Worm (Caenorhabditis elegans) whole organism, L4/young adult: ENCODE results near the gene F58B4.3.

Source experiments
- W03F9.2 ChIP-seq: fragments of 150-350 bp; optimal IDR thresholded peaks from 2 replicates; lab custom pipeline; 2014; ENCODE audit warnings: missing biosample characterization, missing genetic modification characterization
- dao-5 ChIP-seq: sonication (generic microtip); optimal IDR thresholded peaks from 2 replicates; lab custom pipeline; 2016; ENCODE audit warnings: missing genotype, missing genetic modification characterization, moderate library complexity, missing compliant biosample characterization
- him-1 ChIP-seq: sonication (generic microtip); optimal IDR thresholded peaks from 2 replicates; lab custom pipeline; 2016; ENCODE audit warnings: missing genotype, missing genetic modification reagents, missing genetic modification characterization, missing compliant biosample characterization

The F58B4.3 gene

DNA sequence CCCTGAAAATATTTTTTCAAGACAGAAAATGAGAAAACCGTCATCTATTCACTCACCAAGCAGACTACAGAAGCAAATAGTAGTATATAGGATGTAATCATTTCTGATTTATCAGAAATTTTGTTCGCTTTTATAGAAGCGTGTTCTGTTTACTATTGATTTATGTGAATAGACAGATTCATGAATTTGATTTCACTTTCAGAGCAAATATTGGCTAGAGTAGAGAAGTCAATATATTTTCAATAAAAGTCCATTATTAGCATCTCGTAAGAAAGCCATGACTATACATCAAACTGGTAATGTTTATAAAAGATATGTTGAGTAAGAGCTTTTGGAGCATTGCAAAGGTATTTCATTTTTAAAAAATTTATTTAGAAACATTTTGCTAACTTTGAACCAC is 1.6 kb downstream of the F58B4.3 start, which contains the start of gene scvp-1:
Gene scvp-1 (minus strand): TSS at position 101 of the 400 bp plus-strand sequence.
- TF ChIP-seq W03F9.2 (tag; lab: Kevin White, UChicago) = no peak
- TF ChIP-seq him-1 (tag; lab: Kevin White, UChicago) = no peak
- TF ChIP-seq dao-5 (tag; lab: Kevin White, UChicago) = no peak

DNA sequence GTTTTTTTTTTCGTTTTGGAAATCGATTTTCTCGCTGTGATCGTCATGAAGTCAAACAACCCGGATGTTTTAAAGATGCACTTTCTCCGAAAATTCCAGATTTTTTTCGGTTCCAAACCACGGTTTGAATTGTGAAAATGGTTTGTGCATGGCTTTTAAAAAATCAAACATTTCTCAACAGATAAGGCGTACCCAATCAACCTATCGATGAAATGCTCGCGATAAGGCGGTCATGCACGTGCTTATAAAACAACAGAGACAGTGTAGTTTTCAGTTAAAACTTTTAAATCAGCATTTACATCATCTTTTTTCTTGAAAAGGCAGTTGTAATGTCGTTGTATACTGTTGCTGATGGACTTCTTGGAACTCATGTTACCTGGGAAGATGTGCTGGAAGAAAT is 2.8 kb downstream of the F58B4.3 start, which contains the start of gene F58B4.5:
Gene F58B4.5 (plus strand): TSS at position 283 of the 400 bp plus-strand sequence.
- TF ChIP-seq dao-5 (tag; lab: Kevin White, UChicago) (no peak), W03F9.2 (tag; lab: Kevin White, UChicago) (peak; percentile 21)

DNA sequence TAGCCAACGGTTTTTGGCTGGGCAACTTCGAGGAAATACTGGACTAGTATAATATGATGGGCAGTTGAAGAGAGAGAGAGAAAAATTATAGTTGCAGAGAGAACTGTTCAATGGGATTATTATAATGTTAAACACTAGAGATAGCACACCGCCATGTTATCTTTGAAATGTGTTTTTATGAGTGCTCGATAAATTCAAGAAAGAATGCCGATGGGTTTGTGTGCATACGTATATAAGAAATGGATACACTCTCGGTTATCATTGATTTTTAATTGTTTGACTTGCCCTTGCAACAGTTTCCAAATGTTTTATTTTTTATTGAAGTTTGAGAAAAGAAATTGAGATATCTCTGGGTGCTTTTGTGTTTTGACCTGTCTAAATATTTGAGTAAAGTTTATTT is 7.1 kb downstream of the F58B4.3 start, which contains the start of gene F17C11.12:
Gene F17C11.12 (minus strand): TSS at position 240 of the 400 bp plus-strand sequence.
- no peak for TF ChIP-seq W03F9.2 (tag; lab: Kevin White, UChicago)
- no peak for TF ChIP-seq dao-5 (tag; lab: Kevin White, UChicago)
- no peak for TF ChIP-seq him-1 (tag; lab: Kevin White, UChicago)

DNA sequence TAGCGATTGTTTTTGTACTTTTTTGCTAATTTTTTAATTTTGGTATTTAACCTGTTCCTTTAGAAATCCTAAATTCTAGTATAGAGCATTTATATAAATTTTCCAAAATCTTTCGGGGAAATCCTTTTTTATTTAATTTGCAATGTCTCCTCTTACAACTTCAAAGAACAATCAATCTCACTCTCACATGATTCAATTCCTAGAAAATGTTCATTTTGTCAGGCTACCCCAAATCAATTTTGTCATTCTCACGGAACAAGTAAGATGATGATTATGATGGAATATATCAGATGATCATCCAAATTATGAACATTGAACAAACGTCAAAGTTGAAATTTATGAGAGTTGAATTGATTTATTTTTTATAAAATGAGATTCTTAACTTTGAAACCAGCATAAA is 7.7 kb downstream of the F58B4.3 start:
- TF ChIP-seq W03F9.2 (tag; lab: Kevin White, UChicago) (peak; percentile 10), dao-5 (tag; lab: Kevin White, UChicago) (no peak), him-1 (tag; lab: Kevin White, UChicago) (no peak)

DNA sequence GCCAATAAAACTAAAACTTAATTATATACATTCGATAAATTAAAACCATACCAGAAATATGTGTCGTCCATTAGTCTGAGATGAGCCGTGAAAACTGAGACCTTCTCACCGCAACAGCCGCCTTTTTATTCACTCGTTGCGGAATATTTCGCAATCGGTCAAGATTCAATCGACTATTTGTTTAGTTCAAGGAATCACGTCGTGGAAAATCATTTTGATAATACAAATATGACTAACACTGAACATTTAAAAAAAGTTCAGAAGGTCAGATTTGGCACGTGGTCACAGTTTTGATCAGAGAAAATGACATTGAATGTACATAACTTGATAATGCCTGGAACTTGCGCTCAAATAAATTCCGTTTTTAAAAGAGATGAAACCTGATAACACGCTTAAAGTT is 9.1 kb downstream of the F58B4.3 start, which contains the start of gene F17C11.11:
Gene F17C11.11 (minus strand): TSS at position 79 of the 400 bp plus-strand sequence.
- TF ChIP-seq dao-5 (tag; lab: Kevin White, UChicago) = no peak
- no peak for TF ChIP-seq him-1 (tag; lab: Kevin White, UChicago)
- TF ChIP-seq W03F9.2 (tag; lab: Kevin White, UChicago) = no peak

DNA sequence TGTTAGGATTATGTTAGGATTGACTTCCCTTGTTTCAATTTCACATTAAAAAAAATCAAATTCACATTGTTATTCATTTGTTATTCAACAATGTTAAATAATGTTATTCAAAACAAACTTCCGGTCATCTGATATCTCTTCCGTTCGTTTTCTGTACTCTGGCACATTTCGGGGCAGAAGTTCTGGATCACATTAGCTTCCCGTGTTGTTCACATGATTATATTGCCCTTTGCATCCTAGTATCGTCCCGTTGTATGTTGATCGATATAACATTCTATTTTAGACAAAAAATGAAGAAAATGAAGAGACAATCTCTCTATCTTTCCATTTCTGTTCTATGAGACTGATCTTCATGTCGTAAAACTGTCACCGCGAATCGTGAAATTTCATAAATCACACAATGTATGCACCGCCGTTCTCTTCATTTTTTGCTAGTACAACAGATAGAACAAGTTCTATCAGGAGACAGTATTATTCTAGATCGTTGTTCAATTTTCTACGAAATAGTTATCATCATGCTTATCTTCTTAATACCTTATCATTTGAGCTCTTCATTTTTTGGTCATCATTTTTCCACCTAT is 10.5 kb downstream of the F58B4.3 start:
- TF ChIP-seq W03F9.2 (tag; lab: Kevin White, UChicago) (no peak), him-1 (tag; lab: Kevin White, UChicago) (no peak), dao-5 (tag; lab: Kevin White, UChicago) (no peak)

DNA sequence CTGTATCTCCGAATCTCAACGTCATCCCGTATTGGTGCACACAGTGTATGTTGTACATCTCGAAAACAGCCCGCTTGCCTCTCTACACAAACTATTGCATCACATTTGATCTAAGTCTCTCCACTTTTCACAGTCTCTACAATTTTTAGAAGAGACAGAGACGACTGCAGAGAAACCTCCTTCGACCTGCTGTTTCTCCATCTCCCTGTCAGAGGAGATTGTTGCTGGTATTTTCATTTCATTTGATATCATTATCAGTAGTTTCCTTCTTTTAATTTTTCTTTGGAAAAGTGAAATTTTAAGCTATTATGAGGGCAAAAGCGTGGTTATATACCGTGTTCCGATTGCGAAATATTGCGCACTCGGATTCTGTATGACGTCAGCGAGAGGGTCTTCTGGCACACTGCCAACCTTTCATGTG is 11.0 kb downstream of the F58B4.3 start:
- TF ChIP-seq W03F9.2 (tag; lab: Kevin White, UChicago) (peak; percentile 19), dao-5 (tag; lab: Kevin White, UChicago) (no peak), him-1 (tag; lab: Kevin White, UChicago) (no peak)

DNA sequence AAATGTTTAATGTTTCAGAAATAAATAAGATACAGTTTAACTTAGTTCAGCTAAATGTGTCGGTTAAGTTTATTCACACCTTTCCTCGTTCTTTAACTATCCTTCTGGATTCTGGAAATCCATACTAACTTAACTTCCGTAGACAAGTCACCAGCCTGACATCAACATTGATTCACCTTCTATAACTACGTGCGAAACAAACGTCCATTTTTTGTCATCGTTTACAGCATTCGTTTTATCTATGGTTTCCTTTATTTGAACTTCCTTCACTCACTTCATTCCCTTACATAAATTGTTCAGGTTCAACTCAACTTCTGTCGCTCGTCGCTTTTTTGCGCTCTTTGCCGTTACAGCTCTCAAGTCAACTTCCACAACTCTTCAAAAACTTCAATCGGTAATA is 11.5 kb downstream of the F58B4.3 start, which contains the start of gene F17C11.26:
Gene F17C11.26 (plus strand): TSS at position 301 of the 400 bp plus-strand sequence.
- TF ChIP-seq dao-5 (tag; lab: Kevin White, UChicago) (no peak), him-1 (tag; lab: Kevin White, UChicago) (no peak), W03F9.2 (tag; lab: Kevin White, UChicago) (no peak)

DNA sequence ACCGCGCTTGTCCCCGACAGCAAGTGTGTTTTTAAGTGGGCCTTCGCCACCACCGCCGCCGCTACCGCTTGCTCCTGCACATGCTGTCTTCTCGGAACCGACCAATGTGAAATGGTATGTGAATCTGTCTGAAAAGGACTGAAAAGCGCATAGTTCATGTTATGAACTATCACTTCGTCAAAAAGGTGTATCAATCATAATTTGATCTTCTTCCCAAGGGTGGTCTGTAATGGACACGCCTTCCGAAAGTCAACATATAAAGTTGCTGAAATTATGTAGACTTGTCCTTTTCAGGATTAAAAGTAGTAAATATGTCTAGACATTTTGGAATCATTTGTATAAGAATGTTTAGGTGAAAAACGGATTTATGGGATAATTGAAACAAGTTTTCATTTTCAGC is 12.6 kb downstream of the F58B4.3 start, which contains the start of gene zip-9:
Gene zip-9 (plus strand): TSS at position 301 of the 400 bp plus-strand sequence.
- no peak for TF ChIP-seq W03F9.2 (tag; lab: Kevin White, UChicago)
- no peak for TF ChIP-seq him-1 (tag; lab: Kevin White, UChicago)
- TF ChIP-seq dao-5 (tag; lab: Kevin White, UChicago) = no peak

DNA sequence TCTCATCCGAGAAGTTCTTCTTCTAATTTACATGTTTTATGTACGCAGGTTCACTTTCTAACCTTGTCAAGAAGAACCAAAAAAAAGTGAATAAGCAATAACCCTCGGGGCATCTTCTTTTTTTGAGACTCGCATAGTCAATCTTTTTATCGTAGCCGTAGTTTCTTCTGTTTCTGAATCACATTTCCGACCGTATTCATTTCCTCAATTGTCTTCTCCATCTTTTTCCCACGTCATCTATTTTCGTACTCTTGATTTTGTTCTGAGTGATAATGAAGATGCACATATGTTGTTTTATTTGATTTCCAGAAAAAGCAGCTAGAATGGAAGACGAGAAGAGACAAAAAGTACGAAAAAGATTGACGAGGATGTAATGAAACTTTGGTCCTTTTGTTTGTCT is 15.3 kb downstream of the F58B4.3 start:
- TF ChIP-seq W03F9.2 (tag; lab: Kevin White, UChicago) = no peak

DNA sequence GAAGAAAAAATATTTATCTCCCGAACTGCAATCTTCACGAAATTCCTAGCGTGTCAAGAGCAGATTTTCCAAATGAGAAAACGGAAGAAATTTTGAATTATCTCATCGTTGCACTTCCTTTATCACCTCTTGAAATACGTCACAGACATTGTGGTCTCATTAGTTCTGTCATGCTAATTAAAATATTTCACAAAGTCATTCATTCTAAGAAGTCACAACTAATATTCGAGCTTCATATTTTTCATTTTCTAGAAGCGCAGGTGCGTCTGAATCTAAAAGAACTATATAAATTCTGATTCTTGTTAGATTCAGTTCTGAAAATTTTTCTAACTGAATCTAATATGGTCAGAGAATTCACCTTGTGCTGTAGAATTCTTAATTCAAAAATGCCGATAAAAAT is 17.6 kb downstream of the F58B4.3 start:
- no peak for TF ChIP-seq W03F9.2 (tag; lab: Kevin White, UChicago)
- TF ChIP-seq him-1 (tag; lab: Kevin White, UChicago) = no peak
- no peak for TF ChIP-seq dao-5 (tag; lab: Kevin White, UChicago)

DNA sequence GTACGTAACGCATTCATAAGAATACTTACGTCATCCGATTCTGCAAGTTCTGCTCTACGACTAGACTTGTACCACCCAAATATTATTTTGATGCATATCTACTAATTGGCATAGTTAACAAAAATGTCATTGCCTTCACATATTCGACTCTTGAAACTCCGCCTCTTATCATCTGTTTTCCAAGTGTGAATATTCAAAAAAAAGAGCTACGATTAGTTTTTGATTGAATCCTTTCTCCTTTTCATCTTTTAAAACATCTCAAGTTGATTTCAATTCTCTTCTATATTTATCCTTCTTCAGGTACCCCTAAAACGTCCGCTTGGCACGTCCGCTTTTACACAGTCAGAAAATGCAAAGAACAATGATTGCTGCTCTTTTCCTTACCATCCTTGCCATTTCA is 18.3 kb downstream of the F58B4.3 start, which contains the start of gene F17C11.2:
Gene F17C11.2 (plus strand): TSS at position 301 of the 400 bp plus-strand sequence.
- TF ChIP-seq him-1 (tag; lab: Kevin White, UChicago) (no peak), W03F9.2 (tag; lab: Kevin White, UChicago) (no peak), dao-5 (tag; lab: Kevin White, UChicago) (no peak)

DNA sequence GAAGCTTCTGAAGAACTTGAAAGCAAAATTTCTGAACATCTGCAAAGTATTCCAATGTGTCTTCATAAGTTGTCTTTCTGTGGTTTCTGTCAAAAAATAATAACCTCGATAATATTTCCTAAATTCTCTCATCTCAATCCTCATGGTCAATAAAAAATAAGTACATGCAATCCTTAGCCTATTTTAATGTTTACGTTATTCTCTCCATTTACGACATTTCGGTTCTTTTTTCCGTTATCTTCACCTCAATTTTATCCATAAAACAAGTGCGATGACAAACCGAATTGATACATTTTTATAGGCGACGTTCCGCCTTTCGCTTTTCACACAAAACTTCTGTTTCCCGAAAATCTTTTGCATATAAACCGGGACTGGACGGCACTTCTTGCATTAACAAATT is 19.9 kb downstream of the F58B4.3 start, which contains the start of gene col-153:
Gene col-153 (plus strand): TSS at position 301 of the 400 bp plus-strand sequence.
- TF ChIP-seq W03F9.2 (tag; lab: Kevin White, UChicago) (no peak), dao-5 (tag; lab: Kevin White, UChicago) (no peak), him-1 (tag; lab: Kevin White, UChicago) (no peak)
